Fruit fly (Drosophila melanogaster) whole organism, embryonic: ENCODE measurements around the gene HHEX.

Source experiments
- Ada2b ChIP-seq: fragments of 200-800 bp; sonication (Bioruptor generic); IDR thresholded peaks from 2 replicates; pipeline ENCODE4 v1.3.6; 2022; ENCODE audit warnings: missing biosample characterization, missing genetic modification characterization
- BtbVII ChIP-seq: fragments of 200-800 bp; sonication (Bioruptor generic); optimal IDR thresholded peaks from 3 replicates; lab custom pipeline; 2017; ENCODE audit warnings: missing biosample characterization, mild to moderate bottlenecking, missing genetic modification characterization
- Bteb2 ChIP-seq: fragments of 200-800 bp; sonication (Bioruptor generic); optimal IDR thresholded peaks from 2 replicates; lab custom pipeline; 2016; ENCODE audit warnings: missing biosample characterization, missing genetic modification characterization
- CG11085 ChIP-seq: fragments of 200-800 bp; sonication (Bioruptor generic); IDR thresholded peaks from 2 replicates; pipeline ENCODE4 v1.3.6; 2022; ENCODE audit warnings: missing biosample characterization, missing genetic modification characterization
- CG13424 ChIP-seq: fragments of 200-800 bp; sonication (Bioruptor generic); optimal IDR thresholded peaks from 2 replicates; lab custom pipeline; 2019; ENCODE audit warnings: missing biosample characterization, mild to moderate bottlenecking, missing genetic modification characterization, moderate library complexity
- CG14965 ChIP-seq: fragments of 200-800 bp; sonication (Bioruptor generic); optimal IDR thresholded peaks from 2 replicates; lab custom pipeline; 2016; ENCODE audit warnings: missing biosample characterization, missing genetic modification characterization, borderline replicate concordance
- CG15514 ChIP-seq: fragments of 200-800 bp; sonication (Bioruptor generic); optimal IDR thresholded peaks from 3 replicates; lab custom pipeline; 2017; ENCODE audit warnings: missing biosample characterization, missing genetic modification characterization, mild to moderate bottlenecking, moderate library complexity, missing genetic modification reagents
- CG17912 ChIP-seq: fragments of 200-800 bp; sonication (Bioruptor generic); optimal IDR thresholded peaks from 2 replicates; lab custom pipeline; 2018; ENCODE audit warnings: missing biosample characterization, mild to moderate bottlenecking, missing genetic modification characterization
- CG2199 ChIP-seq: fragments of 200-800 bp; sonication (Bioruptor generic); IDR thresholded peaks from 3 replicates; pipeline ENCODE4 v1.3.6; 2022; ENCODE audit warnings: missing biosample characterization, missing genetic modification characterization
- CG31441 ChIP-seq: fragments of 200-800 bp; sonication (Bioruptor generic); IDR thresholded peaks from 2 replicates; pipeline ENCODE4 v1.3.6; 2022; ENCODE audit warnings: missing biosample characterization, missing genetic modification characterization
- CG33213 ChIP-seq: fragments of 200-800 bp; sonication (Bioruptor generic); optimal IDR thresholded peaks from 3 replicates; lab custom pipeline; 2016; ENCODE audit warnings: missing biosample characterization, missing genetic modification characterization
- CG34422 ChIP-seq: fragments of 200-800 bp; sonication (Bioruptor generic); IDR thresholded peaks from 3 replicates; pipeline ENCODE4 v1.3.6; 2022; ENCODE audit warnings: missing biosample characterization, missing genetic modification characterization
- CG3847 ChIP-seq: fragments of 200-800 bp; sonication (Bioruptor generic); IDR thresholded peaks from 2 replicates; pipeline ENCODE4 v1.3.6; 2022; ENCODE audit warnings: missing biosample characterization, missing genetic modification characterization
- CG4360 ChIP-seq: fragments of 200-800 bp; sonication (Bioruptor generic); IDR thresholded peaks from 2 replicates; pipeline ENCODE4 v1.3.6; 2022; ENCODE audit warnings: missing biosample characterization, missing genetic modification characterization
- CG4730 ChIP-seq: fragments of 200-800 bp; sonication (Bioruptor generic); IDR thresholded peaks from 2 replicates; pipeline ENCODE4 v1.3.6; 2022; ENCODE audit warnings: missing biosample characterization, missing genetic modification characterization
- CG6689 ChIP-seq: fragments of 200-800 bp; sonication (Bioruptor generic); IDR thresholded peaks from 2 replicates; pipeline ENCODE4 v1.3.6; 2022; ENCODE audit warnings: missing biosample characterization, missing genetic modification characterization
- CG6813 ChIP-seq: fragments of 200-800 bp; sonication (Bioruptor generic); optimal IDR thresholded peaks from 2 replicates; lab custom pipeline; 2017; ENCODE audit warnings: missing biosample characterization, missing genetic modification characterization, mild to moderate bottlenecking, moderate library complexity, missing genetic modification reagents
- CG7271 ChIP-seq: fragments of 200-800 bp; sonication (Bioruptor generic); optimal IDR thresholded peaks from 2 replicates; lab custom pipeline; 2018; ENCODE audit warnings: missing biosample characterization, mild to moderate bottlenecking, missing genetic modification characterization, moderate library complexity
- CG7556 ChIP-seq: fragments of 200-800 bp; sonication (Bioruptor generic); optimal IDR thresholded peaks from 2 replicates; lab custom pipeline; 2017; ENCODE audit warnings: missing biosample characterization, mild to moderate bottlenecking, missing genetic modification characterization
- CG8765 ChIP-seq: fragments of 200-800 bp; sonication (Bioruptor generic); IDR thresholded peaks from 2 replicates; pipeline ENCODE4 v1.3.6; 2022; ENCODE audit warnings: missing biosample characterization, missing genetic modification characterization
- CG9215 ChIP-seq: fragments of 200-800 bp; sonication (Bioruptor generic); IDR thresholded peaks from 2 replicates; pipeline ENCODE4 v1.3.6; 2022; ENCODE audit warnings: missing biosample characterization, missing genetic modification characterization
- CG9727 ChIP-seq: fragments of 200-800 bp; sonication (Bioruptor generic); optimal IDR thresholded peaks from 3 replicates; lab custom pipeline; 2017; ENCODE audit warnings: missing biosample characterization, mild to moderate bottlenecking, missing genetic modification characterization
- Dad ChIP-seq: fragments of 200-800 bp; sonication (Bioruptor generic); optimal IDR thresholded peaks from 3 replicates; lab custom pipeline; 2016; ENCODE audit warnings: missing biosample characterization, missing genetic modification characterization
- ERR ChIP-seq: fragments of 200-800 bp; sonication (Bioruptor generic); optimal IDR thresholded peaks from 2 replicates; lab custom pipeline; 2016; ENCODE audit warnings: missing biosample characterization, missing genetic modification characterization
- Gsc ChIP-seq: fragments of 200-800 bp; sonication (Bioruptor generic); IDR thresholded peaks from 2 replicates; pipeline ENCODE4 v1.3.6; 2022; ENCODE audit warnings: missing biosample characterization, missing genetic modification characterization
- HmgD ChIP-seq: fragments of 200-800 bp; sonication (Bioruptor generic); optimal IDR thresholded peaks from 3 replicates; lab custom pipeline; 2016; ENCODE audit warnings: missing biosample characterization, missing genetic modification characterization
- HmgZ ChIP-seq: fragments of 200-800 bp; sonication (Bioruptor generic); optimal IDR thresholded peaks from 2 replicates; lab custom pipeline; 2018; ENCODE audit warnings: missing biosample characterization, mild to moderate bottlenecking, missing genetic modification characterization
- Hr3 ChIP-seq: fragments of 200-800 bp; sonication (Bioruptor generic); optimal IDR thresholded peaks from 3 replicates; lab custom pipeline; 2016; ENCODE audit warnings: missing biosample characterization, missing genetic modification characterization
- Hr78 ChIP-seq, 2 experiments: fragments of 200-800 bp in 1 of 2; fragments of >200 bp in 1 of 2; sonication (Bioruptor generic) in 1 of 2; optimal IDR thresholded peaks; 2 replicates each; lab custom pipeline; 2017 to 2019; ENCODE audit warnings: missing biosample characterization in 2 of 2, missing genetic modification characterization in 2 of 2, mild to moderate bottlenecking in 1 of 2, moderate library complexity in 1 of 2
- Meics ChIP-seq: fragments of 200-800 bp; sonication (Bioruptor generic); optimal IDR thresholded peaks from 2 replicates; lab custom pipeline; 2017; ENCODE audit warnings: missing biosample characterization, mild to moderate bottlenecking, missing genetic modification characterization
- Myb ChIP-seq: fragments of 200-800 bp; sonication (Bioruptor generic); optimal IDR thresholded peaks from 2 replicates; lab custom pipeline; 2016; ENCODE audit warnings: missing biosample characterization, missing genetic modification characterization
- Pdp1 ChIP-seq, 2 experiments: fragments of 200-800 bp; sonication (Bioruptor generic); optimal IDR thresholded peaks; 3 replicates each; lab custom pipeline; 2016; ENCODE audit warnings: missing biosample characterization in 2 of 2, missing genetic modification characterization in 2 of 2, mild to moderate bottlenecking in 1 of 2, moderate library complexity in 1 of 2
- Side ChIP-seq: fragments of 200-800 bp; sonication (Bioruptor generic); optimal IDR thresholded peaks from 2 replicates; lab custom pipeline; 2016; ENCODE audit warnings: missing biosample characterization, missing genetic modification characterization
- Sin3A ChIP-seq: fragments of >200 bp; optimal IDR thresholded peaks from 2 replicates; lab custom pipeline; 2018
- chif ChIP-seq, 2 experiments: fragments of 200-800 bp; sonication (Bioruptor generic); optimal IDR thresholded peaks; 3 replicates each; lab custom pipeline; 2016; ENCODE audit warnings: missing biosample characterization in 2 of 2, missing genetic modification characterization in 2 of 2
- corto ChIP-seq: fragments of 200-800 bp; sonication (Bioruptor generic); optimal IDR thresholded peaks from 2 replicates; lab custom pipeline; 2016; ENCODE audit warnings: missing biosample characterization, mild to moderate bottlenecking, missing genetic modification characterization, moderate library complexity
- en ChIP-seq: fragments of 200-800 bp; sonication (Bioruptor generic); optimal IDR thresholded peaks from 2 replicates; lab custom pipeline; 2016; ENCODE audit warnings: missing biosample characterization, missing genetic modification characterization
- eyg ChIP-seq: fragments of 200-800 bp; sonication (Bioruptor generic); optimal IDR thresholded peaks from 3 replicates; lab custom pipeline; 2016; ENCODE audit warnings: missing biosample characterization, missing genetic modification characterization
- fu2 ChIP-seq: fragments of 200-800 bp; sonication (Bioruptor generic); optimal IDR thresholded peaks from 2 replicates; lab custom pipeline; 2016; ENCODE audit warnings: missing biosample characterization, missing genetic modification characterization
- jumu ChIP-seq: fragments of 200-800 bp; sonication (Bioruptor generic); optimal IDR thresholded peaks from 3 replicates; lab custom pipeline; 2016; ENCODE audit warnings: missing biosample characterization, missing genetic modification characterization
- lab ChIP-seq: fragments of 200-800 bp; sonication (Bioruptor generic); optimal IDR thresholded peaks from 3 replicates; lab custom pipeline; 2017; ENCODE audit warnings: missing biosample characterization, missing genetic modification characterization, mild to moderate bottlenecking, moderate library complexity, missing genetic modification reagents
- lmd ChIP-seq: fragments of 200-800 bp; sonication (Bioruptor generic); IDR thresholded peaks from 2 replicates; pipeline ENCODE4 v1.3.6; 2022; ENCODE audit warnings: missing biosample characterization, missing genetic modification characterization
- lov ChIP-seq, 2 experiments: fragments of 200-800 bp in 1 of 2; fragments of >200 bp in 1 of 2; sonication (Bioruptor generic) in 1 of 2; IDR thresholded peaks in 1 of 2; optimal IDR thresholded peaks in 1 of 2; 2 replicates in 1 of 2; 3 replicates in 1 of 2; pipeline versions ENCODE4 v1.3.6 to Lab custom; 2017 to 2022; ENCODE audit warnings: missing biosample characterization in 1 of 2, missing genetic modification characterization in 1 of 2
- oc ChIP-seq: fragments of 200-800 bp; sonication (Bioruptor generic); optimal IDR thresholded peaks from 2 replicates; lab custom pipeline; 2018; ENCODE audit warnings: missing biosample characterization, mild to moderate bottlenecking, missing genetic modification characterization, moderate library complexity
- onecut ChIP-seq: fragments of 200-800 bp; sonication (Bioruptor generic); IDR thresholded peaks from 2 replicates; pipeline ENCODE4 v1.3.6; 2022; ENCODE audit warnings: missing biosample characterization, missing genetic modification characterization
- repo ChIP-seq: fragments of 200-800 bp; sonication (Bioruptor generic); optimal IDR thresholded peaks from 2 replicates; lab custom pipeline; 2016; ENCODE audit warnings: missing biosample characterization, missing genetic modification characterization
- run ChIP-seq: fragments of 200-800 bp; sonication (Bioruptor generic); optimal IDR thresholded peaks from 3 replicates; lab custom pipeline; 2018; ENCODE audit warnings: missing biosample characterization, mild to moderate bottlenecking, missing genetic modification characterization
- seq ChIP-seq: fragments of 200-800 bp; sonication (Bioruptor generic); IDR thresholded peaks from 2 replicates; pipeline ENCODE4 v1.3.6; 2022; ENCODE audit warnings: missing biosample characterization, missing genetic modification characterization
- sna ChIP-seq: fragments of 200-800 bp; sonication (Bioruptor generic); IDR thresholded peaks from 2 replicates; pipeline ENCODE4 v1.3.6; 2022; ENCODE audit warnings: missing biosample characterization, missing genetic modification characterization; ENCODE audit not compliant: partially characterized antibody
- tin ChIP-seq: fragments of 200-800 bp; sonication (Bioruptor generic); optimal IDR thresholded peaks from 3 replicates; lab custom pipeline; 2016; ENCODE audit warnings: missing biosample characterization, missing genetic modification characterization

Gene HHEX

DNA sequence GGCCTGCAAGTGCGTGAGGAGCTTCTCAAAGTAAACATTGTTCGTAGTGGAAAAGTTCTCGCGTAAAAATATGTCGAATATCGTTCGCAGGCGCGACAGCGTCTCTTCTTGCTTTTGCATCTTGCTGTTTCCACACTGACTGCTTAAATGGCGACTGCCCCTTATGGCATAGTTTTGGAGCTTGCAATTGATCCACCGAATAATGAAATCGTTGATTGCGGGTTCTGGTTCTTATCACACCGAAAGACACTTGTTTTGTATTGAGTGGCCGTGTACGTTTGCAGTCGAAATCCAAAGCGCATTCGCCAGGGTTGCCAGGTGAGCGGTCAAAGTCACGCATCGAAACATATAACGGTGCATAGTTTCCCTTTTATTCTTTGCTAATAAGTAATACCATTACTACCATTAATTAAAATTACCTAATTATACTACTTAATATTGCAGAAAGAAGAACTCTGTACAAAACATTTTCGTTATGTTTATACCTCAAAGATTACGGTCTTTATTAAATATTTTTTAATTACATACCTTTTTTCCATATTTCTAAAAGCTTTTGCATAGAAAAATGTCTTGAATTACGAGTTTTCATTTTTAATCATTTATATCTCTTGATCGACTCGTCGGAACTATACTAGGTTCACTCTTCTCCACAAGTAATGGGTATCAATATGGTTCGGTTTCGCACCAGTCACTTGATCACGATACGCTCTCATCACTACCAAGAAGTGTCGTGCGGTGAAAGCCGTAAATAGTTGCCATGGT lies 20.9 kb upstream of the HHEX start, which contains the start of the genes CG7044 and Tbc1d22 (continued):
- TF ChIP-seq jumu (GFP tag; lab: Kevin White, UChicago) = peak; percentile 36
- TF ChIP-seq CG34422 (GFP tag; lab: Robert Waterston, UW) = no peak; the same call in 2 of the 3 replicates
- no peak for TF ChIP-seq eyg (GFP tag; lab: Kevin White, UChicago)
- TF ChIP-seq repo = no peak
- peak; percentile 78 for TF ChIP-seq CG31441 (GFP tag; lab: Robert Waterston, UW)
- no peak for TF ChIP-seq CG11085 (GFP tag; lab: Robert Waterston, UW)
- TF ChIP-seq lov (optimal IDR thresholded peaks at IDR 0.05; lab: Kevin White, UChicago) = no peak
- TF ChIP-seq lov (GFP tag; IDR thresholded peaks at IDR 0.05; lab: Robert Waterston, UW) = no peak
- TF ChIP-seq Side (GFP tag; lab: Kevin White, UChicago) = no peak
- TF ChIP-seq Bteb2 (GFP tag; lab: Kevin White, UChicago) = no peak
- TF ChIP-seq Hr3 (GFP tag; lab: Kevin White, UChicago) = peak; percentile 69
- TF ChIP-seq CG15514 (GFP tag; lab: Kevin White, UChicago) = no peak
- no peak for TF ChIP-seq sna
- TF ChIP-seq CG3847 (GFP tag; lab: Robert Waterston, UW) = peak; percentile 36; the same call in 1 of the 2 replicates
- peak; percentile 64 for TF ChIP-seq CG9727 (GFP tag; lab: Kevin White, UChicago)
- no peak for TF ChIP-seq Gsc (GFP tag; lab: Robert Waterston, UW)
- TF ChIP-seq HmgZ (tag; lab: Kevin White, UChicago) = no peak
- TF ChIP-seq CG14965 (GFP tag; lab: Kevin White, UChicago) = no peak
- peak in 1 of 2 experiments; percentile 20 for TF ChIP-seq chif (GFP tag; optimal IDR thresholded peaks at IDR 0.05; lab: Kevin White, UChicago)
- no peak for TF ChIP-seq lab (GFP tag; lab: Kevin White, UChicago)
- TF ChIP-seq ERR (GFP tag; lab: Kevin White, UChicago) = no peak
- no peak for TF ChIP-seq seq (GFP tag; lab: Robert Waterston, UW)
- TF ChIP-seq CG9215 (GFP tag; lab: Robert Waterston, UW) = peak; percentile 50; the same call in 1 of the 2 replicates
- no peak for TF ChIP-seq Dad (GFP tag; lab: Kevin White, UChicago)
- peak; percentile 45 for TF ChIP-seq Meics
- peak; percentile 60 for TF ChIP-seq CG7556 (GFP tag; lab: Kevin White, UChicago)
- peak; percentile 28 for TF ChIP-seq Myb (GFP tag; lab: Kevin White, UChicago)
- TF ChIP-seq HmgD (GFP tag; lab: Kevin White, UChicago) = no peak
- TF ChIP-seq CG8765 = no peak
- no peak for TF ChIP-seq oc (tag; lab: Kevin White, UChicago)
- peak; percentile 13 to 33 for TF ChIP-seq Pdp1 (GFP tag; optimal IDR thresholded peaks at IDR 0.05; lab: Kevin White, UChicago)
- no peak for TF ChIP-seq BtbVII (GFP tag; lab: Kevin White, UChicago)
- no peak for TF ChIP-seq Ada2b (GFP tag; lab: Robert Waterston, UW)
- TF ChIP-seq CG4360 (GFP tag; lab: Robert Waterston, UW) = no peak
- TF ChIP-seq CG17912 = no peak
- TF ChIP-seq Hr78 (GFP tag; optimal IDR thresholded peaks at IDR 0.05; lab: Kevin White, UChicago) = no peak
- no peak for TF ChIP-seq CG6813 (GFP tag; lab: Kevin White, UChicago)
- TF ChIP-seq CG7271 (tag; lab: Kevin White, UChicago) = no peak
- TF ChIP-seq fu2 (GFP tag; lab: Kevin White, UChicago) = no peak
- TF ChIP-seq tin (GFP tag; lab: Kevin White, UChicago) = peak; percentile 51
- no peak for TF ChIP-seq run
- peak; percentile 50; the same call in 1 of the 2 replicates for TF ChIP-seq CG6689
- TF ChIP-seq CG4730 (GFP tag; lab: Robert Waterston, UW) = no peak
- TF ChIP-seq CG2199 (GFP tag; lab: Robert Waterston, UW) = 0 out of 3 replicates have a peak, but pooled peaks have one; percentile 34
- TF ChIP-seq corto (GFP tag; lab: Kevin White, UChicago) = no peak
- peak; percentile 69 for TF ChIP-seq Sin3A (lab: Kevin White, UChicago)
- TF ChIP-seq CG33213 (GFP tag; lab: Kevin White, UChicago) = no peak
- TF ChIP-seq onecut (GFP tag; lab: Robert Waterston, UW) = no peak
- TF ChIP-seq CG13424 = peak; percentile 63
- no peak for TF ChIP-seq en
- TF ChIP-seq lmd (GFP tag; lab: Robert Waterston, UW) = peak; percentile 56
